Worm (Caenorhabditis elegans) whole organism, midembryonic: Measurements from ENCODE around the gene srx-12.
"Not testable (repeated sequence)": the region's sequence is repeated elsewhere in the genome, so short reads cannot be mapped to it uniquely, and the experiment has no call there.

ENCODE experiments used
- T22C8.4 ChIP-seq: fragments of 200-800 bp; sonication (Bioruptor generic); IDR thresholded peaks from 2 replicates; pipeline ENCODE4 v1.3.6; 2022; ENCODE audit warnings: missing genetic modification characterization, missing compliant biosample characterization
- cog-1 ChIP-seq: sonication (generic microtip); optimal IDR thresholded peaks from 2 replicates; lab custom pipeline; 2016; ENCODE audit warnings: missing genetic modification characterization, missing compliant biosample characterization
- med-1 ChIP-seq: sonication (generic microtip); optimal IDR thresholded peaks from 2 replicates; lab custom pipeline; 2017; ENCODE audit warnings: missing genetic modification characterization, mild to moderate bottlenecking, missing compliant biosample characterization, antibody characterized with exemption, missing genetic modification reagents; ENCODE audit not compliant: insufficient read depth
- ref-1 ChIP-seq: fragments of 200-800 bp; sonication (Bioruptor generic); conservative IDR thresholded peaks from 2 replicates; pipeline ENCODE4 v1.3.6; 2022; ENCODE audit warnings: missing genetic modification reagents, missing genetic modification characterization, missing compliant biosample characterization

DNA sequence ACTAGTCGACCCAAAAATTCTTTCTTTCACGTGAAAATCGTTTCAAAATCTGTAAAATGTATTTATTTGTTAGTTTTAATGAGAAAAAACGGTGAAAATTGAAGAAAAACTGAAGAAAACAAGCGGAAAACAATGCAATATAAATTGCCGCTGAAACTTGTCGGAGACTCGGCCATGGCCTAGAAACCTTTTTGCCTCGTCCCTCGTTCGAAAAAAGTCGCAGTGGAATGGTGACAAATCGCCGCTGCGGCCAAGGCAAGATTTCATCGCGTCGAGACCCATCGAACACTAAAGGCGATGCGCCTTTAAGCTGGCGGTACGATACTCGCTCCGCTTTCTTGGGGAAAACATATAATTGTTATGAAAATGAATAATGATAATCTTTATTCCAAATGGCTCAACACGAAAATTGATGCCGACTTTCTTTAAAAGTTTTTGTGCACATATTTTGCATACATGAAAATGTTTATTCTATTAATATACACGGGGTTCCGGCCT lies 5.9 kb downstream of the srx-12 start, which contains the start of gene Y55F3AM.21:
- TF ChIP-seq cog-1; ref-1 (GFP tag; lab: Robert Waterston, UW); med-1 (GFP tag; lab: Kevin White, UChicago); T22C8.4 (GFP tag; lab: Robert Waterston, UW): not testable (repeated sequence)
